Worm (Caenorhabditis elegans) whole organism, midembryonic: ENCODE data around the gene K07D4.6.

Experiments
- cog-1 ChIP-seq: sonication (generic microtip); optimal IDR thresholded peaks from 2 replicates; lab custom pipeline; 2016; ENCODE audit warnings: missing genetic modification characterization, missing compliant biosample characterization
- ref-1 ChIP-seq: fragments of 200-800 bp; sonication (Bioruptor generic); conservative IDR thresholded peaks from 2 replicates; pipeline ENCODE4 v1.3.6; 2022; ENCODE audit warnings: missing genetic modification reagents, missing genetic modification characterization, missing compliant biosample characterization
- ztf-23 ChIP-seq: fragments of 200-800 bp; sonication (Bioruptor generic); IDR thresholded peaks from 2 replicates; pipeline ENCODE4 v1.3.6; 2022; ENCODE audit warnings: missing genetic modification reagents, missing genetic modification characterization, missing compliant biosample characterization
- ztf-29 ChIP-seq: fragments of 200-800 bp; sonication (Bioruptor generic); IDR thresholded peaks from 2 replicates; pipeline ENCODE4 v1.3.6; 2022; ENCODE audit warnings: missing genetic modification reagents, missing genetic modification characterization, missing compliant biosample characterization

- TF ChIP-seq cog-1 (tag; lab: Kevin White, UChicago), result no peak
- no peak for TF ChIP-seq ztf-29 (GFP tag; lab: Robert Waterston, UW)
- TF ChIP-seq ref-1 (GFP tag; lab: Robert Waterston, UW), result no peak
- no peak for TF ChIP-seq ztf-23 (GFP tag; lab: Robert Waterston, UW)
These were observed 13.8 kb upstream of the K07D4.6 start, which contains the start of gene K07D4.4 for ce11 chrII:4032293-4032692.
